Worm (Caenorhabditis elegans) whole organism, L2 larva: ENCODE data around the gene unc-9.

Experiments used
- C34F6.9 ChIP-seq: fragments of 150-350 bp; optimal IDR thresholded peaks from 2 replicates; lab custom pipeline; 2014; ENCODE audit warnings: missing biosample characterization, missing genetic modification characterization
- F13H6.1 ChIP-seq: sonication (generic microtip); optimal IDR thresholded peaks from 2 replicates; lab custom pipeline; 2016; ENCODE audit warnings: missing genetic modification characterization, missing compliant biosample characterization
- Y55F3AM.14 ChIP-seq: fragments of 200-800 bp; sonication (Bioruptor generic); optimal IDR thresholded peaks from 2 replicates; lab custom pipeline; 2018; ENCODE audit warnings: mild to moderate bottlenecking, missing genetic modification characterization, missing compliant biosample characterization
- ZK546.5 ChIP-seq: sonication (generic microtip); optimal IDR thresholded peaks from 2 replicates; lab custom pipeline; 2017; ENCODE audit warnings: missing biosample characterization, missing genetic modification characterization
- alr-1 ChIP-seq: fragments of 150-350 bp; optimal IDR thresholded peaks from 2 replicates; lab custom pipeline; 2014; ENCODE audit warnings: missing biosample characterization, missing genetic modification characterization
- ama-1 ChIP-seq: fragments of 150-350 bp; optimal IDR thresholded peaks from 2 replicates; lab custom pipeline; 2018; ENCODE audit warnings: inconsistent platforms
- blmp-1 ChIP-seq: sonication (generic microtip); optimal IDR thresholded peaks from 2 replicates; lab custom pipeline; 2017; ENCODE audit warnings: missing genetic modification characterization, mild to moderate bottlenecking, missing compliant biosample characterization, antibody characterized with exemption, moderate library complexity; ENCODE audit not compliant: insufficient read depth
- ceh-82 ChIP-seq: fragments of 150-350 bp; optimal IDR thresholded peaks from 2 replicates; lab custom pipeline; 2014; ENCODE audit warnings: missing biosample characterization, missing genetic modification characterization
- crh-2 ChIP-seq: sonication (generic microtip); optimal IDR thresholded peaks from 2 replicates; lab custom pipeline; 2017; ENCODE audit warnings: missing biosample characterization, missing genetic modification characterization
- egl-27 ChIP-seq: sonication (generic microtip); optimal IDR thresholded peaks from 3 replicates; lab custom pipeline; 2017; ENCODE audit warnings: missing biosample characterization, missing genetic modification reagents, missing genetic modification characterization
- elt-3 ChIP-seq: sonication (generic microtip); optimal IDR thresholded peaks from 2 replicates; lab custom pipeline; 2017; ENCODE audit warnings: missing biosample characterization, missing genetic modification characterization
- fos-1 ChIP-seq: fragments of 150-350 bp; optimal IDR thresholded peaks from 2 replicates; lab custom pipeline; 2014; ENCODE audit warnings: missing biosample characterization, missing genetic modification characterization
- gmeb-1 ChIP-seq: fragments of 150-350 bp; optimal IDR thresholded peaks from 2 replicates; lab custom pipeline; 2014; ENCODE audit warnings: missing biosample characterization, missing genetic modification characterization
- lin-11 ChIP-seq: fragments of 150-350 bp; sonication (generic microtip); optimal IDR thresholded peaks from 2 replicates; lab custom pipeline; 2014; ENCODE audit warnings: missing biosample characterization, missing genetic modification characterization, inconsistent platforms, mixed read lengths
- lin-13 ChIP-seq: fragments of 150-350 bp; optimal IDR thresholded peaks from 2 replicates; lab custom pipeline; 2014; ENCODE audit warnings: missing biosample characterization, missing genetic modification reagents, missing genetic modification characterization
- lin-39 ChIP-seq: fragments of 150-350 bp; optimal IDR thresholded peaks from 2 replicates; lab custom pipeline; 2014; ENCODE audit warnings: missing biosample characterization, missing genetic modification reagents, missing genetic modification characterization
- lsy-2 ChIP-seq, 2 experiments: fragments of 150-350 bp in 1 of 2; sonication (generic microtip) in 1 of 2; optimal IDR thresholded peaks; 2 replicates each; lab custom pipeline; 2014 to 2017; ENCODE audit warnings: missing biosample characterization in 2 of 2, missing genetic modification characterization in 2 of 2
- mdl-1 ChIP-seq, 2 experiments: fragments of 150-350 bp in 1 of 2; sonication (generic microtip) in 1 of 2; optimal IDR thresholded peaks; 2 replicates each; lab custom pipeline; 2017; ENCODE audit warnings: missing biosample characterization in 2 of 2, missing genetic modification characterization in 2 of 2
- nhr-10 ChIP-seq: sonication (generic microtip); optimal IDR thresholded peaks from 2 replicates; lab custom pipeline; 2017; ENCODE audit warnings: missing biosample characterization, missing genetic modification characterization
- nhr-12 ChIP-seq: fragments of 150-350 bp; optimal IDR thresholded peaks from 2 replicates; lab custom pipeline; 2014; ENCODE audit warnings: missing biosample characterization, missing genetic modification characterization
- nhr-129 ChIP-seq: fragments of 150-350 bp; optimal IDR thresholded peaks from 2 replicates; lab custom pipeline; 2014; ENCODE audit warnings: missing biosample characterization, missing genetic modification characterization
- nhr-21 ChIP-seq: fragments of 150-350 bp; optimal IDR thresholded peaks from 2 replicates; lab custom pipeline; 2014; ENCODE audit warnings: missing biosample characterization, missing genetic modification characterization
- nhr-23 ChIP-seq: fragments of 150-350 bp; optimal IDR thresholded peaks from 2 replicates; lab custom pipeline; 2014; ENCODE audit warnings: missing biosample characterization, missing genetic modification reagents, missing genetic modification characterization
- nhr-237 ChIP-seq: fragments of 150-350 bp; optimal IDR thresholded peaks from 2 replicates; lab custom pipeline; 2014; ENCODE audit warnings: missing biosample characterization, missing genetic modification characterization
- nhr-6 ChIP-seq: fragments of 150-350 bp; optimal IDR thresholded peaks from 2 replicates; lab custom pipeline; 2014; ENCODE audit warnings: missing biosample characterization, missing genetic modification characterization
- peb-1 ChIP-seq: fragments of 150-350 bp; optimal IDR thresholded peaks from 2 replicates; lab custom pipeline; 2014; ENCODE audit warnings: missing biosample characterization, missing genetic modification characterization
- sem-4 ChIP-seq: fragments of 150-350 bp; optimal IDR thresholded peaks from 2 replicates; lab custom pipeline; 2014; ENCODE audit warnings: missing biosample characterization, missing genetic modification reagents, missing genetic modification characterization
- skn-1 ChIP-seq: sonication (generic microtip); optimal IDR thresholded peaks from 2 replicates; lab custom pipeline; 2017; ENCODE audit warnings: missing biosample characterization, missing genetic modification characterization
- sma-3 ChIP-seq: sonication (generic microtip); optimal IDR thresholded peaks from 2 replicates; lab custom pipeline; 2016; ENCODE audit warnings: missing genetic modification reagents, missing genetic modification characterization, missing compliant biosample characterization
- sma-9 ChIP-seq, 2 experiments: fragments of 150-350 bp in 1 of 2; sonication (generic microtip) in 1 of 2; optimal IDR thresholded peaks; 2 replicates each; lab custom pipeline; 2014 to 2016; ENCODE audit warnings: missing genetic modification characterization in 2 of 2, mild to moderate bottlenecking in 1 of 2, missing biosample characterization in 1 of 2, missing compliant biosample characterization in 1 of 2, missing genetic modification reagents in 1 of 2, moderate library complexity in 1 of 2
- snpc-4 ChIP-seq: fragments of 150-350 bp; optimal IDR thresholded peaks from 2 replicates; lab custom pipeline; 2014; ENCODE audit warnings: missing biosample characterization, missing genetic modification characterization
- unc-39 ChIP-seq: fragments of 150-350 bp; optimal IDR thresholded peaks from 2 replicates; lab custom pipeline; 2014; ENCODE audit warnings: missing biosample characterization, missing genetic modification characterization
- unc-55 ChIP-seq: fragments of 150-350 bp; sonication (generic microtip); optimal IDR thresholded peaks from 3 replicates; lab custom pipeline; 2014; ENCODE audit warnings: missing biosample characterization, missing genetic modification reagents, missing genetic modification characterization
- zag-1 ChIP-seq: fragments of 150-350 bp; optimal IDR thresholded peaks from 2 replicates; lab custom pipeline; 2014; ENCODE audit warnings: missing biosample characterization, missing genetic modification characterization
- ztf-1 ChIP-seq: fragments of 200-800 bp; sonication (Bioruptor generic); conservative IDR thresholded peaks from 2 replicates; pipeline ENCODE4 v1.3.6; 2022; ENCODE audit warnings: missing genetic modification characterization, missing compliant biosample characterization
- ztf-11 ChIP-seq: sonication (generic microtip); optimal IDR thresholded peaks from 2 replicates; lab custom pipeline; 2017; ENCODE audit warnings: missing biosample characterization, missing genetic modification characterization
- ztf-4 ChIP-seq: fragments of 150-350 bp; optimal IDR thresholded peaks from 2 replicates; lab custom pipeline; 2014; ENCODE audit warnings: missing biosample characterization, missing genetic modification characterization

The unc-9 gene

DNA sequence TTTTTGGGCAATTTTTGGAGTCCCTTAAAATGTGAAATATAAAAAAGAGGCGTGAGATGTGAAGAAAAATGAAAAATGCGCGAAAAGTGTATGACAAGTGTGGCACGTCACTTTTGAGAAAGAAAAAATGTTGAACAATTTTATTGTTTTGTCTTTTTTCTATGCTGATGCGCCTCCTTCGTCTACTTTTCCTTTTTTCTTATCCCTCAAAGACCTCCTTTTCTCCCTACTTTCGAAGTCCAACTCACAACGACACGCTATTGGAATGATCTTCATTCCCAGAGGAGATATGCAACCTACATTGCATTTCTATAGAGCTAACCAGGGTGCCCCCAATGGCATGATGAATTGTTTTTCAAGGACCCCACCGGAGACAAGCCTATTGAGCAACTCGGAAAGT, 4.4 kb downstream of the unc-9 start:
- TF ChIP-seq zag-1 (tag; lab: Kevin White, UChicago): peak; percentile 30
- TF ChIP-seq C34F6.9 (tag; lab: Kevin White, UChicago): peak; percentile 2
- no peak for TF ChIP-seq gmeb-1 (tag; lab: Kevin White, UChicago)

- TF ChIP-seq C34F6.9 (tag; lab: Kevin White, UChicago) (peak; percentile 18), nhr-23 (no peak), lin-13 (no peak), zag-1 (tag; lab: Kevin White, UChicago) (no peak), nhr-129 (tag; lab: Kevin White, UChicago) (peak; percentile 14), Y55F3AM.14 (GFP tag; lab: Kevin White, UChicago) (peak; percentile 66), lin-11 (tag; lab: Kevin White, UChicago) (no peak), F13H6.1 (tag; lab: Kevin White, UChicago) (peak; percentile 12)
Measured at ce11 chrX:13206911-13207310, 5.3 kb downstream of the unc-9 start.

DNA sequence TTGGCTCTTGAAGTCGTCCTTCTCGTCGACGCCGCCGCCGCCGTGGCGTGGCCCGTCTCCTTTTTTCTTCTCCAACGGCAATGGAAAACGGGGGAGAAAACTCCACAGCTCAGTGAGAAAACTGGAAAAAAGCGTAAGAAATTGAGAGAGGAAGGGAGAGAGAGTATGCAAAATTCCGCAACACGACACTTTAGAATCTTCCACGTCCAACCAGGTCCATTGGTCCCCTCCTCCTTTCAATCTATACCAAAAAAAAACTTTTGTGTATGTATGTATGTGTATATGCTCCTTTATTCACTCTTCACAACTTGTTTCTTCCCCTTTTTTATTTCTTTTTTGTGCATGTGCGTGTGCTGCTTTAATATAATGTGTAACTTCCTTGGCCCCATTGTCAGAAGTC, 7.5 kb downstream of the unc-9 start:
- TF ChIP-seq C34F6.9 (tag; lab: Kevin White, UChicago): no peak
- no peak for TF ChIP-seq crh-2 (tag; lab: Kevin White, UChicago)
- no peak for TF ChIP-seq ama-1 (lab: Kevin White, UChicago)
- TF ChIP-seq unc-55 (GFP tag; lab: Kevin White, UChicago): peak; percentile 19
- TF ChIP-seq ztf-1: no peak
- no peak for TF ChIP-seq nhr-237 (tag; lab: Kevin White, UChicago)
- TF ChIP-seq lsy-2 (tag; optimal IDR thresholded peaks at IDR 0.05; lab: Kevin White, UChicago): peak in 1 of 2 experiments; percentile 5
- no peak for TF ChIP-seq nhr-6 (tag; lab: Kevin White, UChicago)
- TF ChIP-seq snpc-4 (tag; lab: Kevin White, UChicago): no peak
- no peak for TF ChIP-seq elt-3 (tag; lab: Kevin White, UChicago)

DNA sequence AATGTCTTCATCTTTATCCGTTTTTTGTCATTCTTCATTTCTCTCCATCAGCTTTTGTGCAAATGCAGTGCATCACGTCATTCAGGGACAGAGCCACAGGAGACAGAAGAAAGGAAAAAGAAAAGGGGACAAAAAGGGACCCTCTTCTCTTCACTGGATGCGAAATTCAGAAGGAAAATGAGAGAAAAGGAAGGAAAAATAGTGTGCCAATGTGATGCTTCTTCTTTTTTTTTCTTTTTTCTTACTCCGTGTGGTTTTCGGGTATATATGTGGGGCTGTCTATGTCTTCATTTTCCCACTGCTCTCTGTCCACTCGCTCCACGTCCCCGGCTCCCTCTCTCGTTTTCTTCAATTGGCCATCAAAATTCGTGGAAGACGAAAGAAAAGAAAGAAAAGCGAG, 8.9 kb downstream of the unc-9 start:
- no peak for TF ChIP-seq snpc-4 (tag; lab: Kevin White, UChicago)
- TF ChIP-seq unc-55 (GFP tag; lab: Kevin White, UChicago): peak; percentile 77
- TF ChIP-seq blmp-1: no peak
- TF ChIP-seq F13H6.1 (tag; lab: Kevin White, UChicago): peak; percentile 68
- TF ChIP-seq lin-13: no peak
- TF ChIP-seq unc-39 (tag; lab: Kevin White, UChicago): no peak
- no peak for TF ChIP-seq peb-1
- peak; percentile 71 for TF ChIP-seq sma-9 (GFP tag; optimal IDR thresholded peaks at IDR 0.05; lab: Kevin White, UChicago)
- TF ChIP-seq sma-9 (tag; optimal IDR thresholded peaks at IDR 0.05; lab: Kevin White, UChicago): no peak
- TF ChIP-seq Y55F3AM.14 (GFP tag; lab: Kevin White, UChicago): peak; percentile 79
- TF ChIP-seq ztf-4 (tag; lab: Kevin White, UChicago): no peak
- TF ChIP-seq lin-39 (tag; lab: Kevin White, UChicago): peak; percentile 31
- peak; percentile 4 for TF ChIP-seq lin-11 (tag; lab: Kevin White, UChicago)
- peak; percentile 44 for TF ChIP-seq sem-4 (tag; lab: Kevin White, UChicago)
- TF ChIP-seq ztf-11 (tag; lab: Kevin White, UChicago): no peak
- TF ChIP-seq nhr-6 (tag; lab: Kevin White, UChicago): peak; percentile 28
- peak; percentile 46 for TF ChIP-seq crh-2 (tag; lab: Kevin White, UChicago)
- TF ChIP-seq mdl-1 (tag; optimal IDR thresholded peaks at IDR 0.05; lab: Kevin White, UChicago): peak in 1 of 2 experiments; percentile 45
- TF ChIP-seq ZK546.5 (tag; lab: Kevin White, UChicago): no peak
- no peak for TF ChIP-seq alr-1 (tag; lab: Kevin White, UChicago)
- TF ChIP-seq lsy-2 (tag; optimal IDR thresholded peaks at IDR 0.05; lab: Kevin White, UChicago): peak; percentile 4 to 67
- no peak for TF ChIP-seq nhr-237 (tag; lab: Kevin White, UChicago)
- TF ChIP-seq zag-1 (tag; lab: Kevin White, UChicago): peak; percentile 89
- peak; percentile 79 for TF ChIP-seq nhr-129 (tag; lab: Kevin White, UChicago)
- TF ChIP-seq C34F6.9 (tag; lab: Kevin White, UChicago): peak; percentile 68
- TF ChIP-seq ceh-82 (tag; lab: Kevin White, UChicago): no peak
- no peak for TF ChIP-seq fos-1 (tag; lab: Kevin White, UChicago)
- TF ChIP-seq, all 48 proteins: peak for 14

ce11 chrX:13212528-13212927, 11.0 kb downstream of the unc-9 start:
- TF ChIP-seq alr-1 (tag; lab: Kevin White, UChicago) (no peak), nhr-12 (tag; lab: Kevin White, UChicago) (no peak), sem-4 (tag; lab: Kevin White, UChicago) (no peak), ztf-4 (tag; lab: Kevin White, UChicago) (no peak), sma-3 (GFP tag; lab: Kevin White, UChicago) (no peak), nhr-237 (tag; lab: Kevin White, UChicago) (no peak), lsy-2 (tag; optimal IDR thresholded peaks at IDR 0.05; lab: Kevin White, UChicago) (no peak), nhr-10 (tag; lab: Kevin White, UChicago) (no peak), ztf-1 (no peak), snpc-4 (tag; lab: Kevin White, UChicago) (no peak), unc-39 (tag; lab: Kevin White, UChicago) (no peak), nhr-21 (tag; lab: Kevin White, UChicago) (no peak), lin-11 (tag; lab: Kevin White, UChicago) (no peak), nhr-23 (no peak), crh-2 (tag; lab: Kevin White, UChicago) (no peak), nhr-6 (tag; lab: Kevin White, UChicago) (no peak), egl-27 (tag; lab: Kevin White, UChicago) (no peak), ama-1 (lab: Kevin White, UChicago) (no peak), skn-1 (tag; lab: Kevin White, UChicago) (no peak), unc-55 (GFP tag; lab: Kevin White, UChicago) (no peak)
- TF ChIP-seq, all 48 proteins: peak for 0
